Worm (Caenorhabditis elegans) whole organism, L4 larva: Measurements from ENCODE around the gene hum-2.

ENCODE experiments used
- F44E2.7 ChIP-seq: fragments of 200-800 bp; sonication (Bioruptor generic); IDR thresholded peaks from 2 replicates; pipeline ENCODE4 v2.1.2; 2022; ENCODE audit warnings: missing genetic modification characterization, missing compliant biosample characterization
- F49E8.2 ChIP-seq: sonication (generic microtip); optimal IDR thresholded peaks from 2 replicates; lab custom pipeline; 2016; ENCODE audit warnings: missing compliant biosample characterization, mild to moderate bottlenecking, missing genetic modification characterization, borderline replicate concordance
- Y48G9A.11 ChIP-seq: fragments of 200-800 bp; sonication (Bioruptor generic); IDR thresholded peaks from 2 replicates; pipeline ENCODE4 v1.3.6; 2022; ENCODE audit warnings: missing genetic modification reagents, missing genetic modification characterization, missing compliant biosample characterization
- aha-1 ChIP-seq: fragments of 150-350 bp; peaks from one replicate; lab custom pipeline; 2014; ENCODE audit warnings: missing biosample characterization, missing genetic modification characterization
- ama-1 ChIP-seq: fragments of 150-350 bp; optimal IDR thresholded peaks from 2 replicates; lab custom pipeline; 2014; ENCODE audit warnings: inconsistent platforms, mixed read lengths
- attf-4 ChIP-seq: sonication (generic microtip); optimal IDR thresholded peaks from 3 replicates; lab custom pipeline; 2017; ENCODE audit warnings: missing biosample characterization, missing genetic modification characterization
- ceh-32 ChIP-seq: sonication (generic microtip); optimal IDR thresholded peaks from 2 replicates; lab custom pipeline; 2016; ENCODE audit warnings: mild to moderate bottlenecking, missing genetic modification characterization, missing compliant biosample characterization; ENCODE audit not compliant: poor library complexity
- ceh-82 ChIP-seq: sonication (generic microtip); optimal IDR thresholded peaks from 2 replicates; lab custom pipeline; 2017; ENCODE audit warnings: missing biosample characterization, missing genetic modification characterization
- ctbp-1 ChIP-seq: fragments of 200-800 bp; sonication (Bioruptor generic); IDR thresholded peaks from 2 replicates; pipeline ENCODE4 v1.3.6; 2022; ENCODE audit warnings: missing genetic modification reagents, missing genetic modification characterization, missing compliant biosample characterization
- daf-16 ChIP-seq, 3 experiments: sonication (generic microtip); optimal IDR thresholded peaks; 2 replicates each; lab custom pipeline; 2016 to 2017; ENCODE audit warnings: missing genetic modification characterization in 3 of 3, missing genetic modification reagents in 3 of 3, mild to moderate bottlenecking in 2 of 3, missing compliant biosample characterization in 2 of 3, missing biosample characterization in 1 of 3, moderate library complexity in 1 of 3
- dmd-6 ChIP-seq: fragments of 200-800 bp; sonication (Bioruptor generic); IDR thresholded peaks from 2 replicates; pipeline ENCODE4 v1.3.6; 2022; ENCODE audit warnings: missing genetic modification reagents, missing genetic modification characterization, missing compliant biosample characterization
- dmd-9 ChIP-seq: fragments of 200-800 bp; sonication (Bioruptor generic); IDR thresholded peaks from 2 replicates; pipeline ENCODE4 v1.3.6; 2022; ENCODE audit warnings: missing genetic modification reagents, missing genetic modification characterization, missing compliant biosample characterization
- dpl-1 ChIP-seq: fragments of 150-350 bp; optimal IDR thresholded peaks from 2 replicates; lab custom pipeline; 2014; ENCODE audit warnings: missing biosample characterization, missing genetic modification reagents, missing genetic modification characterization
- dve-1 ChIP-seq: sonication (generic microtip); optimal IDR thresholded peaks from 2 replicates; lab custom pipeline; 2017; ENCODE audit warnings: antibody characterized with exemption, mild to moderate bottlenecking, missing genetic modification characterization, missing compliant biosample characterization; ENCODE audit not compliant: insufficient read depth
- egl-43 ChIP-seq: fragments of 200-800 bp; sonication (Bioruptor generic); IDR thresholded peaks from 2 replicates; pipeline ENCODE4 v1.3.6; 2022; ENCODE audit warnings: missing genetic modification reagents, missing genetic modification characterization, missing compliant biosample characterization
- fkh-10 ChIP-seq: fragments of 150-350 bp; optimal IDR thresholded peaks from 2 replicates; lab custom pipeline; 2014; ENCODE audit warnings: missing biosample characterization, missing genetic modification reagents, missing genetic modification characterization
- hlh-30 ChIP-seq: sonication (generic microtip); optimal IDR thresholded peaks from 2 replicates; lab custom pipeline; 2017; ENCODE audit warnings: antibody characterized with exemption, mild to moderate bottlenecking, missing genetic modification characterization, missing compliant biosample characterization; ENCODE audit not compliant: insufficient read depth
- jun-1 ChIP-seq: fragments of 150-350 bp; optimal IDR thresholded peaks from 2 replicates; lab custom pipeline; 2014; ENCODE audit warnings: missing biosample characterization, missing genetic modification reagents, missing genetic modification characterization
- mdt-29 ChIP-seq: fragments of 200-800 bp; sonication (Bioruptor generic); IDR thresholded peaks from 2 replicates; pipeline ENCODE4 v1.3.6; 2022; ENCODE audit warnings: missing genetic modification reagents, missing genetic modification characterization, missing compliant biosample characterization
- mep-1 ChIP-seq: fragments of 150-350 bp; sonication (generic microtip); optimal IDR thresholded peaks from 3 replicates; lab custom pipeline; 2014; ENCODE audit warnings: missing biosample characterization, missing genetic modification characterization
- mxl-3 ChIP-seq: fragments of 200-800 bp; sonication (Bioruptor generic); optimal IDR thresholded peaks from 2 replicates; lab custom pipeline; 2018; ENCODE audit warnings: mild to moderate bottlenecking, missing genetic modification characterization, missing compliant biosample characterization
- nhr-10 ChIP-seq: fragments of 150-350 bp; optimal IDR thresholded peaks from 2 replicates; lab custom pipeline; 2014; ENCODE audit warnings: missing biosample characterization, missing genetic modification characterization
- nhr-237 ChIP-seq: sonication (generic microtip); optimal IDR thresholded peaks from 2 replicates; lab custom pipeline; 2017; ENCODE audit warnings: missing biosample characterization, missing genetic modification characterization
- nhr-28 ChIP-seq: fragments of 150-350 bp; optimal IDR thresholded peaks from 2 replicates; lab custom pipeline; 2014; ENCODE audit warnings: missing biosample characterization, missing genetic modification characterization
- nhr-6 ChIP-seq: fragments of 150-350 bp; optimal IDR thresholded peaks from 2 replicates; lab custom pipeline; 2014; ENCODE audit warnings: missing biosample characterization, missing genetic modification characterization
- pha-4 ChIP-seq, 2 experiments: fragments of 150-350 bp in 1 of 2; fragments of 200-800 bp in 1 of 2; sonication (Bioruptor generic) in 1 of 2; IDR thresholded peaks in 1 of 2; optimal IDR thresholded peaks in 1 of 2; 2 replicates each; pipeline versions ENCODE4 v1.3.6 to Lab custom; 2014 to 2022; ENCODE audit warnings: missing genetic modification characterization in 2 of 2, missing genetic modification reagents in 2 of 2, missing biosample characterization in 1 of 2, missing compliant biosample characterization in 1 of 2
- pqm-1 ChIP-seq: sonication (generic microtip); optimal IDR thresholded peaks from 2 replicates; lab custom pipeline; 2017; ENCODE audit warnings: missing biosample characterization, missing genetic modification characterization
- rbr-2 ChIP-seq: sonication (generic microtip); optimal IDR thresholded peaks from 2 replicates; lab custom pipeline; 2016; ENCODE audit warnings: missing genotype, missing genetic modification characterization, missing compliant biosample characterization
- skn-1 ChIP-seq: fragments of 150-350 bp; optimal IDR thresholded peaks from 2 replicates; lab custom pipeline; 2014; ENCODE audit warnings: missing biosample characterization, missing genetic modification characterization
- snpc-4 ChIP-seq: fragments of 150-350 bp; optimal IDR thresholded peaks from 2 replicates; lab custom pipeline; 2014; ENCODE audit warnings: missing biosample characterization, missing genetic modification characterization
- tag-97 ChIP-seq: fragments of 200-800 bp; sonication (Bioruptor generic); IDR thresholded peaks from 2 replicates; pipeline ENCODE4 v1.3.6; 2022; ENCODE audit warnings: missing genetic modification characterization, missing compliant biosample characterization
- unc-130 ChIP-seq: sonication (generic microtip); optimal IDR thresholded peaks from 2 replicates; lab custom pipeline; 2016; ENCODE audit warnings: missing genetic modification reagents, missing genetic modification characterization, missing compliant biosample characterization
- unc-39 ChIP-seq: sonication (generic microtip); optimal IDR thresholded peaks from 2 replicates; lab custom pipeline; 2017; ENCODE audit warnings: missing biosample characterization, missing genetic modification characterization
- ztf-11 ChIP-seq: fragments of 150-350 bp; optimal IDR thresholded peaks from 2 replicates; lab custom pipeline; 2014; ENCODE audit warnings: missing biosample characterization, missing genetic modification characterization
- ztf-7 ChIP-seq: fragments of 150-350 bp; optimal IDR thresholded peaks from 2 replicates; lab custom pipeline; 2014; ENCODE audit warnings: missing biosample characterization, missing genetic modification characterization

hum-2 gene

ce11 chrV:9382538-9383328 lies 3.2 kb upstream of the hum-2 start:
- TF ChIP-seq pqm-1 (tag; lab: Kevin White, UChicago): peak; percentile 13
- TF ChIP-seq dpl-1 (GFP tag; lab: Kevin White, UChicago): peak; percentile 4
- peak; percentile 28 for TF ChIP-seq hlh-30 (tag; lab: Kevin White, UChicago)
- TF ChIP-seq daf-16 (GFP tag; optimal IDR thresholded peaks at IDR 0.05; lab: Kevin White, UChicago): no peak
- peak; percentile 60 for TF ChIP-seq daf-16 (tag; optimal IDR thresholded peaks at IDR 0.05; lab: Kevin White, UChicago)
- TF ChIP-seq fkh-10 (GFP tag; lab: Kevin White, UChicago): no peak
- TF ChIP-seq mdt-29 (GFP tag; lab: Robert Waterston, UW): peak; percentile 47; the same call in 1 of the 2 replicates
- TF ChIP-seq dve-1 (tag; lab: Kevin White, UChicago): peak; percentile 8
- peak; percentile 86 for TF ChIP-seq Y48G9A.11
- TF ChIP-seq F49E8.2 (tag; lab: Kevin White, UChicago): peak; percentile 87
- TF ChIP-seq unc-39: no peak
- TF ChIP-seq skn-1: no peak
- TF ChIP-seq nhr-10 (tag; lab: Kevin White, UChicago): no peak
- no peak for TF ChIP-seq tag-97 (GFP tag; lab: Robert Waterston, UW)
- no peak for TF ChIP-seq pha-4 (GFP tag; IDR thresholded peaks at IDR 0.05; lab: Robert Waterston, UW)
- TF ChIP-seq pha-4 (tag; optimal IDR thresholded peaks at IDR 0.05; lab: Kevin White, UChicago): no peak
- peak; percentile 68 for TF ChIP-seq unc-130 (GFP tag; lab: Kevin White, UChicago)
- TF ChIP-seq nhr-28 (tag; lab: Kevin White, UChicago): peak; percentile 8
- TF ChIP-seq dmd-6 (GFP tag; lab: Robert Waterston, UW): 0 out of 2 replicates have a peak, but pooled peaks have one; percentile 20

DNA sequence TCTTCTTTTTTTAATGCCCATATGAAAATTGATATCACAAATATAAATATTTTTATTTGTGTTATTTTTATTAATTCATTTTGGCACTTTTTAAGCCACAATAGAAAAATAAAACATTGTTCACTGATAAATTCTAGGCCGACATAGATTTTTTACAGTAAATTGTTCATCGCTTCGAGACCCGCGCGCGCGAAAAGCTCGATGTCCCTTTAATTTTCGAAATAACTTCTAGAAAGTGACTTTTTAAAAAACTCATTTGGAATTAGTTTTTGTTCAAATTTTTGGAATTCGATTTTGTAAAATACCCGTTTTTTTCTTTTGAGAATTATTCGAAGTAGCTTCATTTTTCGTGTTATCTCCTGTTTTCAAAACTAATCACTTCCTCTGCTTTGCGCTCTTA lies 1.6 kb upstream of the hum-2 start:
- TF ChIP-seq rbr-2: no peak
- TF ChIP-seq dpl-1 (GFP tag; lab: Kevin White, UChicago): no peak
- TF ChIP-seq ceh-82 (tag; lab: Kevin White, UChicago): no peak
- no peak for TF ChIP-seq jun-1
- no peak for TF ChIP-seq ztf-7 (tag; lab: Kevin White, UChicago)
- no peak for TF ChIP-seq ctbp-1
- no peak for TF ChIP-seq nhr-6 (tag; lab: Kevin White, UChicago)
- no peak for TF ChIP-seq mep-1
- no peak for TF ChIP-seq egl-43 (GFP tag; lab: Robert Waterston, UW)
- no peak for TF ChIP-seq attf-4 (tag; lab: Kevin White, UChicago)
- no peak for TF ChIP-seq unc-130 (GFP tag; lab: Kevin White, UChicago)
- no peak for TF ChIP-seq ceh-32 (tag; lab: Kevin White, UChicago)
- TF ChIP-seq ama-1 (lab: Kevin White, UChicago): no peak

ce11 chrV:9384949-9385348 lies 1.0 kb upstream of the hum-2 start:
- no peak for TF ChIP-seq ztf-11 (tag; lab: Kevin White, UChicago)
- peak; percentile 52 for TF ChIP-seq aha-1 (tag; lab: Kevin White, UChicago)

DNA sequence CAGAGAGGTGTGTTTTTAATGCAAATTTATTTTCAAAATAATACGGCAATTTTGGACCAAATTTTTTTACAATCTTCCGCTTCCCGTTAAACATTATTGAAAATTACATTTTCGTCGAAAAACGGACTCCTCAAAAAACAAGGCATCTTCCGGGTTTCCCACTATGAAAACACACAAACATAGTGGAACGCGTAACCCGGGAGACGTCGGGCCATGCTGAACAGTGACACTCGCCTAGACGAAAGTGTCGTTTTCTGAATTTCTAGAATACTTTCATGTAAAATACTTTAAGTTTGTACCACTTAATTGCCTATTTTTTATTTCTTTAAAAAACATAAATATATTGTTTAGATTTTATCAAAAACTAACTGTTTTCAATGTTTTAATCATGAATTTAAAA lies 6.0 kb downstream of the hum-2 start:
- TF ChIP-seq snpc-4 (tag; lab: Kevin White, UChicago) (peak; percentile 78), nhr-10 (tag; lab: Kevin White, UChicago) (no peak)

ce11 chrV:9394938-9395639 lies 9.1 kb downstream of the hum-2 start:
- TF ChIP-seq nhr-237: no peak
- no peak for TF ChIP-seq F44E2.7 (GFP tag; lab: Robert Waterston, UW)
- TF ChIP-seq mxl-3 (GFP tag; lab: Kevin White, UChicago): peak; percentile 15
- no peak for TF ChIP-seq dmd-9 (GFP tag; lab: Robert Waterston, UW)
- no peak for TF ChIP-seq snpc-4 (tag; lab: Kevin White, UChicago)
